Worm (Caenorhabditis elegans) whole organism, mixed stage, embryonic: Measurements from ENCODE around the gene F17C11.12.

ENCODE experiments used
- M03D4.4 ChIP-seq: sonication (generic microtip); optimal IDR thresholded peaks from 2 replicates; lab custom pipeline; 2017; ENCODE audit warnings: mild to moderate bottlenecking, missing genetic modification characterization, missing compliant biosample characterization
- bed-3 ChIP-seq: fragments of 200-800 bp; sonication (Bioruptor generic); optimal IDR thresholded peaks from 3 replicates; lab custom pipeline; 2018; ENCODE audit warnings: mild to moderate bottlenecking, missing genetic modification characterization, moderate library complexity, missing compliant biosample characterization
- blmp-1 ChIP-seq: fragments of 150-350 bp; optimal IDR thresholded peaks from 2 replicates; lab custom pipeline; 2014; ENCODE audit warnings: missing biosample characterization, missing genetic modification characterization
- ceh-39 ChIP-seq: fragments of 150-350 bp; optimal IDR thresholded peaks from 2 replicates; lab custom pipeline; 2014; ENCODE audit warnings: missing biosample characterization, missing genetic modification characterization
- ceh-43 ChIP-seq: fragments of 200-800 bp; sonication (Bioruptor generic); optimal IDR thresholded peaks from 2 replicates; lab custom pipeline; 2018; ENCODE audit warnings: mild to moderate bottlenecking, missing genetic modification characterization, moderate library complexity, missing compliant biosample characterization
- ceh-83 ChIP-seq: fragments of 200-800 bp; sonication (Bioruptor generic); optimal IDR thresholded peaks from 2 replicates; lab custom pipeline; 2018; ENCODE audit warnings: mild to moderate bottlenecking, missing genetic modification characterization, missing compliant biosample characterization
- ces-1 ChIP-seq: fragments of 150-350 bp; optimal IDR thresholded peaks from 2 replicates; lab custom pipeline; 2014; ENCODE audit warnings: missing biosample characterization, missing genetic modification reagents, missing genetic modification characterization
- cnd-1 ChIP-seq: fragments of 200-800 bp; sonication (Bioruptor generic); optimal IDR thresholded peaks from 2 replicates; lab custom pipeline; 2018; ENCODE audit warnings: mild to moderate bottlenecking, missing genetic modification characterization, missing compliant biosample characterization
- drap-1 ChIP-seq: fragments of 200-800 bp; sonication (Bioruptor generic); optimal IDR thresholded peaks from 3 replicates; lab custom pipeline; 2018; ENCODE audit warnings: mild to moderate bottlenecking, missing genetic modification characterization, missing compliant biosample characterization
- elt-1 ChIP-seq: sonication (generic microtip); optimal IDR thresholded peaks from 2 replicates; lab custom pipeline; 2017; ENCODE audit warnings: missing genetic modification characterization, mild to moderate bottlenecking, missing compliant biosample characterization, antibody characterized with exemption, moderate library complexity, borderline replicate concordance; ENCODE audit not compliant: insufficient read depth
- elt-3 ChIP-seq: fragments of 150-350 bp; optimal IDR thresholded peaks from 2 replicates; lab custom pipeline; 2014; ENCODE audit warnings: missing biosample characterization, missing genetic modification characterization
- flh-1 ChIP-seq: fragments of 200-800 bp; sonication (Bioruptor generic); optimal IDR thresholded peaks from 2 replicates; lab custom pipeline; 2018; ENCODE audit warnings: mild to moderate bottlenecking, missing genetic modification characterization, moderate library complexity, missing compliant biosample characterization
- lin-13 ChIP-seq: fragments of 150-350 bp; optimal IDR thresholded peaks from 2 replicates; lab custom pipeline; 2014; ENCODE audit warnings: missing biosample characterization, missing genetic modification characterization
- lin-32 ChIP-seq: fragments of 200-800 bp; sonication (Bioruptor generic); optimal IDR thresholded peaks from 2 replicates; lab custom pipeline; 2018; ENCODE audit warnings: mild to moderate bottlenecking, missing genetic modification characterization, missing compliant biosample characterization
- lsy-2 ChIP-seq: fragments of 150-350 bp; optimal IDR thresholded peaks from 2 replicates; lab custom pipeline; 2014; ENCODE audit warnings: missing biosample characterization, missing genetic modification characterization
- mab-5 ChIP-seq: fragments of 150-350 bp; optimal IDR thresholded peaks from 2 replicates; lab custom pipeline; 2014; ENCODE audit warnings: missing biosample characterization, missing genetic modification characterization
- mep-1 ChIP-seq: fragments of 150-350 bp; optimal IDR thresholded peaks from 2 replicates; lab custom pipeline; 2017; ENCODE audit warnings: missing biosample characterization, missing genetic modification reagents, missing genetic modification characterization, inconsistent platforms
- mls-2 ChIP-seq: sonication (generic microtip); optimal IDR thresholded peaks from 2 replicates; lab custom pipeline; 2016; ENCODE audit warnings: mild to moderate bottlenecking, missing genetic modification characterization, moderate library complexity, missing compliant biosample characterization
- nhr-12 ChIP-seq: fragments of 150-350 bp; optimal IDR thresholded peaks from 2 replicates; lab custom pipeline; 2014; ENCODE audit warnings: missing biosample characterization, missing genetic modification characterization
- nhr-76 ChIP-seq: sonication (generic microtip); optimal IDR thresholded peaks from 2 replicates; lab custom pipeline; 2017; ENCODE audit warnings: missing biosample characterization, missing genetic modification characterization
- pha-4 ChIP-seq: fragments of 150-350 bp; optimal IDR thresholded peaks from 2 replicates; lab custom pipeline; 2018; ENCODE audit warnings: missing biosample characterization, missing genetic modification reagents, missing genetic modification characterization
- snpc-4 ChIP-seq: fragments of 150-350 bp; optimal IDR thresholded peaks from 2 replicates; lab custom pipeline; 2014; ENCODE audit warnings: missing biosample characterization, missing genetic modification characterization
- sptf-1 ChIP-seq: sonication (generic microtip); optimal IDR thresholded peaks from 2 replicates; lab custom pipeline; 2017; ENCODE audit warnings: mild to moderate bottlenecking, missing genetic modification characterization, moderate library complexity, missing compliant biosample characterization
- unc-120 ChIP-seq: sonication (generic microtip); optimal IDR thresholded peaks from 2 replicates; lab custom pipeline; 2017; ENCODE audit warnings: missing genetic modification characterization, missing compliant biosample characterization; ENCODE audit not compliant: poor library complexity, severe bottlenecking
- unc-39 ChIP-seq: fragments of 150-350 bp; optimal IDR thresholded peaks from 2 replicates; lab custom pipeline; 2014; ENCODE audit warnings: missing biosample characterization, missing genetic modification characterization
- unc-62 ChIP-seq: fragments of 150-350 bp; optimal IDR thresholded peaks from 2 replicates; lab custom pipeline; 2014; ENCODE audit warnings: missing biosample characterization, missing genetic modification reagents, missing genetic modification characterization
- zip-8 ChIP-seq: fragments of 150-350 bp; optimal IDR thresholded peaks from 2 replicates; lab custom pipeline; 2014; ENCODE audit warnings: missing biosample characterization, missing genetic modification characterization
- ztf-11 ChIP-seq: fragments of 150-350 bp; optimal IDR thresholded peaks from 2 replicates; lab custom pipeline; 2014; ENCODE audit warnings: missing biosample characterization, missing genetic modification characterization

The F17C11.12 gene

ce11 chrV:10954334-10954733 is 17.6 kb upstream of the F17C11.12 start, which contains the start of gene clec-221:
Gene clec-221 (minus strand): TSS chrV:10954434.
- TF ChIP-seq mep-1 (tag; lab: Kevin White, UChicago) (no peak), mab-5 (tag; lab: Kevin White, UChicago) (no peak), elt-3 (tag; lab: Kevin White, UChicago) (no peak), ceh-43 (no peak)

DNA sequence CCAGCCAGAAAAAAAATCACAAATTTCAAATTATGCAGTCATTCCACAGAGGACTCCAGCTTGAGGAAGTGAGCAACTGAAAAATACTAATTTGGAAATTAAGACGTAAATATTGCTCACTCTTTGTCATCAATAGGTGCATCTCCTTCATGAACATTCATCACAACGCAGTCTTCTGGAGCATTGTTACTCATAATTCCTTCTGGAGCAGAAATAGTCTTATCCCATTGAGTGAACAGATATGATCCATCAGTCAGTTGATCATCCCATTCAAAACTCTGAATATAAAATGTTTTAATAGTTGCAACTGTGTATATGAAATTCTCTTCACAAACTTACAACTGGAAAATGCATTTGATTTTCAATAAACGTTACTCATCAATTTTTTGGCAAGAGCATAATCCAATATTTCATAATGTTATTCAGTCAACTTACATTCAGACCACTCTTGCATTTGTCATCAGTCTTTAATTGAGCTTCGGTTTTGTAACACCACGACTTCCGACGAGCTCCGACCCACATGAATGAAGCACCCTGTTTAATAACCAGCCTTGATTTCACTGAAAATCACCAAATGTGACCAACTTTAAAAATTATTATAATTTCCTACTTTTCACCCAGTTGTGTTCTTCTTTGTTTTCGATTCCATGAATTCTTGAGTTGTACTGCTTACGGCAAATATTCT is 16.9 kb upstream of the F17C11.12 start:
- TF ChIP-seq mab-5 (tag; lab: Kevin White, UChicago), result no peak
- no peak for TF ChIP-seq M03D4.4 (tag; lab: Kevin White, UChicago)
- TF ChIP-seq elt-1 (tag; lab: Kevin White, UChicago), result no peak
- no peak for TF ChIP-seq elt-3 (tag; lab: Kevin White, UChicago)
- TF ChIP-seq snpc-4 (tag; lab: Kevin White, UChicago), result no peak
- TF ChIP-seq nhr-12 (tag; lab: Kevin White, UChicago), result no peak
- no peak for TF ChIP-seq bed-3 (GFP tag; lab: Kevin White, UChicago)
- TF ChIP-seq lin-32 (GFP tag; lab: Kevin White, UChicago), result no peak
- TF ChIP-seq ceh-39 (tag; lab: Kevin White, UChicago), result no peak
- TF ChIP-seq zip-8 (tag; lab: Kevin White, UChicago), result no peak
- TF ChIP-seq unc-120, result no peak
- no peak for TF ChIP-seq pha-4

DNA sequence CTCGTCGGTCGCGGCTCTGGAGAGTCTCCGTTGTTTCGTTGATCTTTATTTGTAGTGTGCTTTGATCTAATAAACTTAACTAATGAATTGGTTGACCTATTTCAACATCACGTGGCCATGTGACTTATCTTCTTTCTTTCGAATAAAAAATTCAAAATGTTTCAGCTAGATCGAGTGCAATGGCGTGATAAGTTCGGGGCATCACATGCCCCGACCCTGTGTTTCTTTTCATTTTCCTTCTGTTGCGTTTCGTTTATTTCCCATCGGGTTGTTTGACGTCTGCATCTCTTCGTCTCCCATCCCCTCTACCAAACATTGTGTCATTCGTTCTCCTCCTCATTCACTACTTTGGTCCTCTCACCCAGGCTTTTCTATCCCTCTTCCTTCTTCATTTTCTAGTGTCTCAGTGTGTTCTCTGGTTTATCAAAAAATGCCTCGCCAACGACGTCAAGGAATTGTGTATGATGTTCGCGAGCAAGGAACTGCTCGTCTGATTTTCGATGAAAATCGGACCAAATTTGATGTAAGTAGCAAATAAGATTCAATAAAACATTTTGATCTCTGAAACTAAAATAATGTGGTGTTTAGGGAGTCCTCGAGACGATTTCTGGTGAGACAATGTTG is 15.0 kb upstream of the F17C11.12 start, which contains the start of gene F17C11.4:
F17C11.4 (plus strand) TSS at position 206 of the 624 bp plus-strand sequence.
- TF ChIP-seq nhr-12 (tag; lab: Kevin White, UChicago) (no peak), M03D4.4 (tag; lab: Kevin White, UChicago) (no peak), elt-3 (tag; lab: Kevin White, UChicago) (no peak), lin-32 (GFP tag; lab: Kevin White, UChicago) (no peak), ceh-83 (GFP tag; lab: Kevin White, UChicago) (no peak), ceh-39 (tag; lab: Kevin White, UChicago) (no peak), elt-1 (tag; lab: Kevin White, UChicago) (no peak), lsy-2 (tag; lab: Kevin White, UChicago) (no peak), sptf-1 (tag; lab: Kevin White, UChicago) (no peak), ces-1 (GFP tag; lab: Kevin White, UChicago) (peak; percentile 6), flh-1 (GFP tag; lab: Kevin White, UChicago) (no peak), unc-39 (no peak), unc-120 (peak; percentile 14), pha-4 (no peak)

ce11 chrV:10949511-10949910 is 12.8 kb upstream of the F17C11.12 start, which contains the start of gene col-153:
Gene col-153 (plus strand): TSS chrV:10949811.
- no peak for TF ChIP-seq lin-13 (tag; lab: Kevin White, UChicago)
- TF ChIP-seq bed-3 (GFP tag; lab: Kevin White, UChicago), result no peak
- no peak for TF ChIP-seq ces-1 (GFP tag; lab: Kevin White, UChicago)
- no peak for TF ChIP-seq M03D4.4 (tag; lab: Kevin White, UChicago)
- TF ChIP-seq mls-2 (tag; lab: Kevin White, UChicago), result no peak
- TF ChIP-seq cnd-1 (tag; lab: Kevin White, UChicago), result no peak
- TF ChIP-seq ceh-43, result no peak
- no peak for TF ChIP-seq mep-1 (tag; lab: Kevin White, UChicago)
- no peak for TF ChIP-seq unc-62 (GFP tag; lab: Kevin White, UChicago)
- no peak for TF ChIP-seq ztf-11 (tag; lab: Kevin White, UChicago)
- TF ChIP-seq lin-32 (GFP tag; lab: Kevin White, UChicago), result no peak
- no peak for TF ChIP-seq mab-5 (tag; lab: Kevin White, UChicago)
- TF ChIP-seq ceh-39 (tag; lab: Kevin White, UChicago), result no peak
- no peak for TF ChIP-seq drap-1
- no peak for TF ChIP-seq lsy-2 (tag; lab: Kevin White, UChicago)
- TF ChIP-seq, all 35 proteins: peak for 0

DNA sequence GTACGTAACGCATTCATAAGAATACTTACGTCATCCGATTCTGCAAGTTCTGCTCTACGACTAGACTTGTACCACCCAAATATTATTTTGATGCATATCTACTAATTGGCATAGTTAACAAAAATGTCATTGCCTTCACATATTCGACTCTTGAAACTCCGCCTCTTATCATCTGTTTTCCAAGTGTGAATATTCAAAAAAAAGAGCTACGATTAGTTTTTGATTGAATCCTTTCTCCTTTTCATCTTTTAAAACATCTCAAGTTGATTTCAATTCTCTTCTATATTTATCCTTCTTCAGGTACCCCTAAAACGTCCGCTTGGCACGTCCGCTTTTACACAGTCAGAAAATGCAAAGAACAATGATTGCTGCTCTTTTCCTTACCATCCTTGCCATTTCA is 11.2 kb upstream of the F17C11.12 start, which contains the start of gene F17C11.2:
F17C11.2 (plus strand) TSS at position 301 of the 400 bp plus-strand sequence.
- no peak for TF ChIP-seq snpc-4 (tag; lab: Kevin White, UChicago)
- no peak for TF ChIP-seq bed-3 (GFP tag; lab: Kevin White, UChicago)
- TF ChIP-seq elt-3 (tag; lab: Kevin White, UChicago), result no peak
- TF ChIP-seq lin-13 (tag; lab: Kevin White, UChicago), result no peak
- no peak for TF ChIP-seq mls-2 (tag; lab: Kevin White, UChicago)
- no peak for TF ChIP-seq cnd-1 (tag; lab: Kevin White, UChicago)
- TF ChIP-seq sptf-1 (tag; lab: Kevin White, UChicago), result no peak
- TF ChIP-seq M03D4.4 (tag; lab: Kevin White, UChicago), result no peak
- TF ChIP-seq blmp-1 (tag; lab: Kevin White, UChicago), result no peak
- no peak for TF ChIP-seq lsy-2 (tag; lab: Kevin White, UChicago)
- TF ChIP-seq nhr-76 (tag; lab: Kevin White, UChicago), result no peak
- TF ChIP-seq nhr-12 (tag; lab: Kevin White, UChicago), result no peak
- no peak for TF ChIP-seq ztf-11 (tag; lab: Kevin White, UChicago)
